Fruit fly (Drosophila melanogaster): ENCODE data around the gene CG32801.

The CG32801 gene

dm6 chrX:1943337-1944244 lies 40.6 kb upstream of the CG32801 start (continued):
- no peak for TF ChIP-seq Mio (GFP tag; optimal IDR thresholded peaks at IDR 0.05)
- TF ChIP-seq fru (GFP tag; optimal IDR thresholded peaks at IDR 0.05): peak; percentile 81
- TF ChIP-seq CG9705 (GFP tag; optimal IDR thresholded peaks at IDR 0.05): peak; percentile 41
- no peak for TF ChIP-seq jim (GFP tag; optimal IDR thresholded peaks at IDR 0.05)
- TF ChIP-seq ey (GFP tag; optimal IDR thresholded peaks at IDR 0.05): peak; percentile 80
- TF ChIP-seq sage (GFP tag; optimal IDR thresholded peaks at IDR 0.05): peak; percentile 7
- TF ChIP-seq GATAd (GFP tag; optimal IDR thresholded peaks at IDR 0.05): no peak
- TF ChIP-seq dmrt93B (GFP tag; optimal IDR thresholded peaks at IDR 0.05): peak; percentile 74
- no peak for TF ChIP-seq pan (optimal IDR thresholded peaks at IDR 0.05)
- TF ChIP-seq usp (GFP tag; optimal IDR thresholded peaks at IDR 0.05): no peak
- TF ChIP-seq woc (GFP tag; optimal IDR thresholded peaks at IDR 0.05): peak; percentile 82

dm6 chrX:1941669-1942092 lies 38.7 kb upstream of the CG32801 start, which contains the start of gene Hr4:
Hr4 (plus strand) TSS chrX:1941940.
- peak; percentile 30 for TF ChIP-seq brk (GFP tag; optimal IDR thresholded peaks at IDR 0.05)
- TF ChIP-seq Dfd (GFP tag; optimal IDR thresholded peaks at IDR 0.05): no peak
- no peak for TF ChIP-seq CG32264 (GFP tag; optimal IDR thresholded peaks at IDR 0.05)
- no peak for TF ChIP-seq HLH106 (tag; optimal IDR thresholded peaks at IDR 0.05)
- TF ChIP-seq Mio (GFP tag; optimal IDR thresholded peaks at IDR 0.05): no peak
- no peak for TF ChIP-seq dsf (GFP tag; optimal IDR thresholded peaks at IDR 0.05; ENCODE audit: borderline replicate concordance)
- TF ChIP-seq fru (GFP tag; optimal IDR thresholded peaks at IDR 0.05): no peak
- TF ChIP-seq ey (GFP tag; optimal IDR thresholded peaks at IDR 0.05): no peak
- TF ChIP-seq Rel (GFP tag; optimal IDR thresholded peaks at IDR 0.05): no peak
- TF ChIP-seq Rel (tag; optimal IDR thresholded peaks at IDR 0.05): peak; percentile 16
- no peak for TF ChIP-seq Myc (optimal IDR thresholded peaks at IDR 0.05)
- no peak for TF ChIP-seq lola (GFP tag; optimal IDR thresholded peaks at IDR 0.05)
- no peak for TF ChIP-seq tai (GFP tag; optimal IDR thresholded peaks at IDR 0.05)
- no peak for TF ChIP-seq dmrt93B (GFP tag; optimal IDR thresholded peaks at IDR 0.05)
- no peak for TF ChIP-seq rgr (GFP tag; optimal IDR thresholded peaks at IDR 0.05)
- TF ChIP-seq OdsH (GFP tag; optimal IDR thresholded peaks at IDR 0.05): no peak
- peak; percentile 78 for TF ChIP-seq Dif (GFP tag; optimal IDR thresholded peaks at IDR 0.05; ENCODE audit: partially characterized antibody)
- no peak for TF ChIP-seq CrebA (GFP tag; optimal IDR thresholded peaks at IDR 0.05; ENCODE audit: borderline replicate concordance)
- no peak for TF ChIP-seq h (GFP tag; optimal IDR thresholded peaks at IDR 0.05)
- TF ChIP-seq Jra (GFP tag; optimal IDR thresholded peaks at IDR 0.05): no peak
- TF ChIP-seq sage (GFP tag; optimal IDR thresholded peaks at IDR 0.05): peak; percentile 61
- no peak for TF ChIP-seq usp (GFP tag; optimal IDR thresholded peaks at IDR 0.05)
- peak; percentile 2 for TF ChIP-seq Hr83 (GFP tag; optimal IDR thresholded peaks at IDR 0.05; ENCODE audit: poor library complexity, severe bottlenecking)
- TF ChIP-seq Hnf4 (GFP tag; optimal IDR thresholded peaks at IDR 0.05): no peak
- TF ChIP-seq CG9705 (GFP tag; optimal IDR thresholded peaks at IDR 0.05): no peak
- peak; percentile 34 for TF ChIP-seq Sp1 (GFP tag; optimal IDR thresholded peaks at IDR 0.05)
- TF ChIP-seq foxo (GFP tag; optimal IDR thresholded peaks at IDR 0.05): no peak
- TF ChIP-seq sv (GFP tag; optimal IDR thresholded peaks at IDR 0.05): no peak
- TF ChIP-seq GATAd (GFP tag; optimal IDR thresholded peaks at IDR 0.05): no peak
- no peak for TF ChIP-seq psq (GFP tag; optimal IDR thresholded peaks at IDR 0.05)
- no peak for TF ChIP-seq Abd-B (GFP tag; optimal IDR thresholded peaks at IDR 0.05)
- TF ChIP-seq woc (GFP tag; optimal IDR thresholded peaks at IDR 0.05): no peak
- TF ChIP-seq dl (GFP tag; optimal IDR thresholded peaks at IDR 0.05; ENCODE audit: insufficient read depth in 1 of 2, partially characterized antibody in 2 of 2): peak; percentile 79
- no peak for TF ChIP-seq jim (GFP tag; optimal IDR thresholded peaks at IDR 0.05)
- no peak for TF ChIP-seq Hr78 (GFP tag; optimal IDR thresholded peaks at IDR 0.05)
- no peak for TF ChIP-seq pan (optimal IDR thresholded peaks at IDR 0.05)
- no peak for TF ChIP-seq N (GFP tag; optimal IDR thresholded peaks at IDR 0.05)
- no peak for TF ChIP-seq Vsx2 (GFP tag; optimal IDR thresholded peaks at IDR 0.05; ENCODE audit: partially characterized antibody)
- TF ChIP-seq br (GFP tag; optimal IDR thresholded peaks at IDR 0.05): no peak

Measured in whole organism, wandering third instar larva.